Worm (Caenorhabditis elegans) whole organism, young adult: Measurements from ENCODE around the gene F15B9.11.
A peak's percentile ranks its signal among the peaks of the same experiment; 100 is the strongest.

Source experiments
- B0035.1 ChIP-seq: sonication (generic microtip); optimal IDR thresholded peaks from 2 replicates; lab custom pipeline; 2016; ENCODE audit warnings: missing genetic modification characterization, mild to moderate bottlenecking, missing compliant biosample characterization, missing genotype, missing genetic modification reagents
- B0336.3 ChIP-seq: fragments of 200-800 bp; sonication (Bioruptor generic); IDR thresholded peaks from 2 replicates; pipeline ENCODE4 v1.3.6; 2022; ENCODE audit warnings: missing genetic modification characterization, missing compliant biosample characterization
- F22D6.2 ChIP-seq: sonication (generic microtip); optimal IDR thresholded peaks from 2 replicates; lab custom pipeline; 2016; ENCODE audit warnings: mild to moderate bottlenecking, missing genetic modification characterization, missing compliant biosample characterization
- F39B2.1 ChIP-seq: fragments of 200-800 bp; sonication (Bioruptor generic); IDR thresholded peaks from 2 replicates; pipeline ENCODE4 v1.3.6; 2022; ENCODE audit warnings: missing genetic modification reagents, missing genetic modification characterization, missing compliant biosample characterization
- T07F8.4 ChIP-seq: sonication (generic microtip); optimal IDR thresholded peaks from 2 replicates; lab custom pipeline; 2016; ENCODE audit warnings: mild to moderate bottlenecking, missing genetic modification characterization, moderate library complexity, missing compliant biosample characterization
- T26A5.8 ChIP-seq: sonication (generic microtip); optimal IDR thresholded peaks from 2 replicates; lab custom pipeline; 2016; ENCODE audit warnings: missing genetic modification characterization, missing compliant biosample characterization
- akir-1 ChIP-seq: fragments of 200-800 bp; sonication (Bioruptor generic); optimal IDR thresholded peaks from 2 replicates; lab custom pipeline; 2018; ENCODE audit warnings: mild to moderate bottlenecking, missing genetic modification characterization, moderate library complexity, missing compliant biosample characterization
- ama-1 ChIP-seq, 3 experiments: fragments of 150-350 bp in 1 of 3; sonication (generic microtip) in 2 of 3; optimal IDR thresholded peaks; 2 replicates each; lab custom pipeline; 2014 to 2018; ENCODE audit warnings: missing biosample characterization in 2 of 3, missing genetic modification characterization in 2 of 3, missing genetic modification reagents in 2 of 3
- aptf-2 ChIP-seq: fragments of 200-800 bp; sonication (Bioruptor generic); conservative IDR thresholded peaks from 2 replicates; pipeline ENCODE4 v1.3.6; 2022; ENCODE audit warnings: missing genetic modification reagents, missing genetic modification characterization, missing compliant biosample characterization
- attf-3 ChIP-seq: fragments of 200-800 bp; sonication (Bioruptor generic); conservative IDR thresholded peaks from 2 replicates; pipeline ENCODE4 v1.3.6; 2022; ENCODE audit warnings: missing genetic modification reagents, missing genetic modification characterization, missing compliant biosample characterization
- attf-5 ChIP-seq: fragments of 200-800 bp; sonication (Bioruptor generic); optimal IDR thresholded peaks from 2 replicates; lab custom pipeline; 2018; ENCODE audit warnings: mild to moderate bottlenecking, missing genetic modification characterization, missing compliant biosample characterization
- chd-7 ChIP-seq: sonication (generic microtip); optimal IDR thresholded peaks from 2 replicates; lab custom pipeline; 2016; ENCODE audit warnings: mild to moderate bottlenecking, missing genetic modification characterization, moderate library complexity, missing compliant biosample characterization
- dox-1 ChIP-seq: fragments of 200-800 bp; sonication (Bioruptor generic); IDR thresholded peaks from 2 replicates; pipeline ENCODE4 v1.3.6; 2022; ENCODE audit warnings: missing genetic modification reagents, missing genetic modification characterization, missing compliant biosample characterization
- dpl-1 ChIP-seq: fragments of 150-350 bp; optimal IDR thresholded peaks from 2 replicates; lab custom pipeline; 2014; ENCODE audit warnings: missing biosample characterization, missing genetic modification reagents, missing genetic modification characterization
- efl-1 ChIP-seq: fragments of 150-350 bp; optimal IDR thresholded peaks from 2 replicates; lab custom pipeline; 2014; ENCODE audit warnings: missing biosample characterization, missing genetic modification reagents, missing genetic modification characterization
- ekl-4 ChIP-seq: fragments of 200-800 bp; sonication (Bioruptor generic); IDR thresholded peaks from 2 replicates; pipeline ENCODE4 v1.3.6; 2022; ENCODE audit warnings: missing genetic modification reagents, missing genetic modification characterization, missing compliant biosample characterization
- hmg-1.2 ChIP-seq: fragments of 200-800 bp; sonication (Bioruptor generic); IDR thresholded peaks from 2 replicates; pipeline ENCODE4 v1.3.6; 2022; ENCODE audit warnings: missing genetic modification reagents, missing genetic modification characterization, missing compliant biosample characterization
- lag-1 ChIP-seq: fragments of 200-800 bp; sonication (Bioruptor generic); IDR thresholded peaks from 2 replicates; pipeline ENCODE4 v1.3.6; 2022; ENCODE audit warnings: missing genetic modification reagents, missing genetic modification characterization, missing compliant biosample characterization
- let-607 ChIP-seq, 2 experiments: fragments of 200-800 bp in 1 of 2; sonication (Bioruptor generic) in 1 of 2; sonication (generic microtip) in 1 of 2; optimal IDR thresholded peaks; 2 replicates each; lab custom pipeline; 2016 to 2018; ENCODE audit warnings: mild to moderate bottlenecking in 2 of 2, missing compliant biosample characterization in 2 of 2, missing genetic modification characterization in 2 of 2, moderate library complexity in 2 of 2, missing genotype in 1 of 2
- lin-35 ChIP-seq, 3 experiments: fragments of 150-350 bp in 2 of 3; sonication (generic microtip) in 1 of 3; optimal IDR thresholded peaks; 2 replicates each; lab custom pipeline; 2014 to 2018; ENCODE audit warnings: missing biosample characterization in 3 of 3, missing genetic modification characterization in 3 of 3, missing genetic modification reagents in 3 of 3
- lin-40 ChIP-seq: sonication (generic microtip); optimal IDR thresholded peaks from 2 replicates; lab custom pipeline; 2016; ENCODE audit warnings: missing genetic modification characterization, mild to moderate bottlenecking, missing compliant biosample characterization, missing genotype, missing genetic modification reagents
- lsy-27 ChIP-seq: sonication (generic microtip); optimal IDR thresholded peaks from 2 replicates; lab custom pipeline; 2017; ENCODE audit warnings: missing genetic modification characterization, mild to moderate bottlenecking, missing compliant biosample characterization, antibody characterized with exemption, missing genotype, borderline replicate concordance; ENCODE audit not compliant: insufficient read depth
- madf-8 ChIP-seq: fragments of 200-800 bp; sonication (Bioruptor generic); conservative IDR thresholded peaks from 2 replicates; pipeline ENCODE4 v1.3.6; 2022; ENCODE audit warnings: missing genetic modification reagents, missing genetic modification characterization, missing compliant biosample characterization
- mcd-1 ChIP-seq: fragments of 200-800 bp; sonication (Bioruptor generic); IDR thresholded peaks from 2 replicates; pipeline ENCODE4 v1.3.6; 2022; ENCODE audit warnings: missing genetic modification reagents, missing genetic modification characterization, missing compliant biosample characterization
- mxl-1 ChIP-seq: sonication (generic microtip); optimal IDR thresholded peaks from 2 replicates; lab custom pipeline; 2016; ENCODE audit warnings: missing genetic modification characterization, missing compliant biosample characterization
- rcor-1 ChIP-seq: fragments of 200-800 bp; sonication (Bioruptor generic); IDR thresholded peaks from 2 replicates; pipeline ENCODE4 v1.3.6; 2022; ENCODE audit warnings: missing genetic modification reagents, missing genetic modification characterization, missing compliant biosample characterization
- sea-2 ChIP-seq: fragments of 200-800 bp; sonication (Bioruptor generic); IDR thresholded peaks from 2 replicates; pipeline ENCODE4 v1.3.6; 2022; ENCODE audit warnings: missing genetic modification characterization, missing compliant biosample characterization
- somi-1 ChIP-seq: fragments of 200-800 bp; sonication (Bioruptor generic); optimal IDR thresholded peaks from 2 replicates; lab custom pipeline; 2018; ENCODE audit warnings: mild to moderate bottlenecking, missing genetic modification characterization, missing compliant biosample characterization
- sptf-2 ChIP-seq: fragments of 200-800 bp; sonication (Bioruptor generic); optimal IDR thresholded peaks from 2 replicates; lab custom pipeline; 2018; ENCODE audit warnings: mild to moderate bottlenecking, missing genetic modification characterization, missing compliant biosample characterization
- tbp1 ChIP-seq: fragments of 200-800 bp; sonication (Bioruptor generic); optimal IDR thresholded peaks from 2 replicates; lab custom pipeline; 2018; ENCODE audit warnings: mild to moderate bottlenecking, missing genetic modification characterization, missing compliant biosample characterization
- tbx-9 ChIP-seq: sonication (generic microtip); optimal IDR thresholded peaks from 2 replicates; lab custom pipeline; 2016; ENCODE audit warnings: borderline replicate concordance, missing genetic modification characterization, inconsistent platforms, missing compliant biosample characterization
- tlf-1 ChIP-seq: fragments of 200-800 bp; sonication (Bioruptor generic); optimal IDR thresholded peaks from 2 replicates; lab custom pipeline; 2018; ENCODE audit warnings: mild to moderate bottlenecking, missing genetic modification characterization, missing compliant biosample characterization
- ztf-22 ChIP-seq: fragments of 200-800 bp; sonication (Bioruptor generic); optimal IDR thresholded peaks from 2 replicates; lab custom pipeline; 2018; ENCODE audit warnings: mild to moderate bottlenecking, missing genetic modification characterization, moderate library complexity, missing compliant biosample characterization
- ztf-26 ChIP-seq: sonication (generic microtip); optimal IDR thresholded peaks from 2 replicates; lab custom pipeline; 2017; ENCODE audit warnings: missing genetic modification characterization, missing compliant biosample characterization
- ztf-3 ChIP-seq: fragments of 200-800 bp; sonication (Bioruptor generic); optimal IDR thresholded peaks from 2 replicates; lab custom pipeline; 2018; ENCODE audit warnings: mild to moderate bottlenecking, missing genetic modification characterization, missing compliant biosample characterization

F15B9.11 gene

DNA sequence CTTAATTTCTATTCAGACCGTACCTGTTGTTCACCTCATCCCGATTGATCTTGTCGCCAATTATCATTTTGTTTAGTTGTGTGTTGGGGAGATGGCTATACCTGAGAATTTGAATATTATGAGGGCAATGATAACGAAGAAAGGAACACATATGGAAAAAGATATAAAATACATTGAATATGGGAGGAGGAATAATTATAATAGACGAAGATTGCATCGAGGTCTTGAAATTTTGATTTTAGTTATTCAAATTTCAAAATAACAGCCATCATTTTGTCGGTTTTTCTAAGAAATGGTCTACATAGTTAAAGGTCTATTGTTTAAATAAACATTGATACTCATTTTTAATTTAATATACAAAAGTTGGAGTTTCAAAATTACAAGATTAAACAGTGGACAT is 5.6 kb downstream of the F15B9.11 start, which contains the start of gene shw-3:
Gene shw-3, minus strand, starts transcription at position 101 of the 400 bp plus-strand sequence.
- TF ChIP-seq akir-1 (no peak), mxl-1 (tag; lab: Kevin White, UChicago) (no peak), somi-1 (GFP tag; lab: Kevin White, UChicago) (no peak), tbx-9 (no peak), T07F8.4 (tag; lab: Kevin White, UChicago) (no peak), ama-1 (optimal IDR thresholded peaks at IDR 0.05; lab: Kevin White, UChicago) (no peak), ama-1 (GFP tag; optimal IDR thresholded peaks at IDR 0.05; lab: Kevin White, UChicago) (no peak), lsy-27 (tag; lab: Kevin White, UChicago) (no peak), ztf-3 (no peak), hmg-1.2 (no peak), ztf-26 (tag; lab: Kevin White, UChicago) (no peak), dox-1 (GFP tag; lab: Robert Waterston, UW) (no peak), B0336.3 (GFP tag; lab: Robert Waterston, UW) (no peak), F22D6.2 (tag; lab: Kevin White, UChicago) (no peak)

DNA sequence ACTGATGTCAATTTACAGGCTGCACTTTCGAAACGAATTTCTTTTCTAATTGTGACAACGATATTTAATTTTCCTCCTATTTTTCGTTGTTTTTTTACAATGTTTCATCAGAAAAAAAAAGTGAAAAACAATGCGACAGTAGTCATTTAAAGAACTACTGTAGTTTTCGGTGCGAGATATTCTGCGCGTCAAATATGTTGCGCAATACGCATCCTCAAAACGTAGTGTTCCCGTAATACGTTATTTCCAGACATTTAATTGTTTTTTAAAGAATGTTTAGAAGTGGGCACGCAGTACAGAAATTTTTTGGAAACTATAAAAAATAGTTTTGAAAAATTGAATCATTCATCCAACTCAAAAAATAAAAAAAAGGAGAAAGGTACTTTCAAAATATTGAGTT is 18.6 kb downstream of the F15B9.11 start:
- TF ChIP-seq T26A5.8 (tag; lab: Kevin White, UChicago): no peak
- no peak for TF ChIP-seq tbp1 (GFP tag; lab: Kevin White, UChicago)
- no peak for TF ChIP-seq aptf-2 (GFP tag; lab: Robert Waterston, UW)
- TF ChIP-seq rcor-1 (GFP tag; lab: Robert Waterston, UW): no peak
- TF ChIP-seq lin-35 (GFP tag; optimal IDR thresholded peaks at IDR 0.05; lab: Kevin White, UChicago): no peak
- TF ChIP-seq lag-1: no peak
- no peak for TF ChIP-seq B0035.1
- TF ChIP-seq sptf-2 (GFP tag; lab: Kevin White, UChicago): no peak

DNA sequence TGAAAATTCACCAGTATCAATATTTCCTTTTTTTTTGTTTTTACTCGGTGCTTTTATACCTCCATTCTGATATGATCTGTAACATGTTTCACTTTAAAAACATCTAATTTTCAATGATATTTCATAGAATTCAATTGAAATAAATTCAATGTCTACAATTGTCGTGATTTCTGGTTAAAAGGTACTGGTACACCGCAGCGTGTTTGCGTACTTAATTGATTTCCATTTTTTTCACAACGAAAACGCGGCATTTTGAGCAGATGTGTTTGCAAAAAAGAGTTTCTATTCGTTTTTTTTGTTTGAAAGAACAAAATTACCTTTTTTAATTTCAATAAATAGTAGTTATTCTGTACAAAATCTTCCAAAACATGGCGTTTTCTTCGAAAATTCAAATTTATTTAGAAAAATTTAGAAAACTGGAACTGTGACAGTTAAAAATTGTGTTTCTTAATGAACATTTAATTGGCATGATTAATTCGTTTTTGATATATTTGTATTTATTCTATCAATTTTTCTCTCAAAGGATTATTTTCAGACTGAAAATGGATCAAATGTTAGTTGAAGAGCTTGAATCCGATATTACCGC is 22.0 kb downstream of the F15B9.11 start, which contains the start of gene pnn-1:
Gene pnn-1, plus strand, starts transcription at position 536 of the 586 bp plus-strand sequence.
- TF ChIP-seq lin-35 (GFP tag; optimal IDR thresholded peaks at IDR 0.05; lab: Kevin White, UChicago) (peak in 1 of 3 experiments; percentile 63), efl-1 (GFP tag; lab: Kevin White, UChicago) (peak; percentile 32), tlf-1 (GFP tag; lab: Kevin White, UChicago) (no peak), dpl-1 (GFP tag; lab: Kevin White, UChicago) (peak; percentile 6), sptf-2 (GFP tag; lab: Kevin White, UChicago) (no peak), ztf-26 (tag; lab: Kevin White, UChicago) (no peak), chd-7 (tag; lab: Kevin White, UChicago) (no peak), attf-5 (GFP tag; lab: Kevin White, UChicago) (no peak), ztf-22 (GFP tag; lab: Kevin White, UChicago) (no peak), sea-2 (GFP tag; lab: Robert Waterston, UW) (no peak), F39B2.1 (GFP tag; lab: Robert Waterston, UW) (no peak), attf-3 (GFP tag; lab: Robert Waterston, UW) (no peak; the same call in 1 of the 2 replicates), let-607 (tag; optimal IDR thresholded peaks at IDR 0.05; lab: Kevin White, UChicago) (no peak), ekl-4 (GFP tag; lab: Robert Waterston, UW) (no peak), lin-40 (no peak), madf-8 (no peak), mcd-1 (GFP tag; lab: Robert Waterston, UW) (peak; percentile 42; the same call in 1 of the 2 replicates), hmg-1.2 (peak; percentile 26; the same call in 1 of the 2 replicates), dox-1 (GFP tag; lab: Robert Waterston, UW) (no peak)
